Worm (Caenorhabditis elegans) whole organism, L4 larva: ENCODE results near the gene cha-1.

Source experiments
- F10B5.3 ChIP-seq: sonication (generic microtip); optimal IDR thresholded peaks from 2 replicates; lab custom pipeline; 2016; ENCODE audit warnings: mild to moderate bottlenecking, missing genetic modification characterization, missing compliant biosample characterization
- F26F4.8 ChIP-seq: fragments of 200-800 bp; sonication (Bioruptor generic); conservative IDR thresholded peaks from 2 replicates; pipeline ENCODE4 v1.3.6; 2022; ENCODE audit warnings: missing genetic modification characterization, missing compliant biosample characterization
- T26A8.4 ChIP-seq: fragments of 200-800 bp; sonication (Bioruptor generic); IDR thresholded peaks from 2 replicates; pipeline ENCODE4 v1.3.6; 2022; ENCODE audit warnings: missing genetic modification characterization, missing compliant biosample characterization
- Y75B8A.6 ChIP-seq: fragments of 200-800 bp; sonication (Bioruptor generic); IDR thresholded peaks from 2 replicates; pipeline ENCODE4 v1.3.6; 2022; ENCODE audit warnings: missing genetic modification reagents, missing genetic modification characterization, missing compliant biosample characterization
- aha-1 ChIP-seq: fragments of 150-350 bp; peaks from one replicate; lab custom pipeline; 2014; ENCODE audit warnings: missing biosample characterization, missing genetic modification characterization
- ama-1 ChIP-seq: fragments of 150-350 bp; optimal IDR thresholded peaks from 2 replicates; lab custom pipeline; 2014; ENCODE audit warnings: inconsistent platforms, mixed read lengths
- ceh-44 ChIP-seq: fragments of 200-800 bp; sonication (Bioruptor generic); IDR thresholded peaks from 2 replicates; pipeline ENCODE4 v1.3.6; 2022; ENCODE audit warnings: missing genetic modification reagents, missing genetic modification characterization, missing compliant biosample characterization
- ceh-62 ChIP-seq: sonication (generic microtip); optimal IDR thresholded peaks from 2 replicates; lab custom pipeline; 2017; ENCODE audit warnings: missing biosample characterization, missing genetic modification characterization
- ces-1 ChIP-seq: fragments of 150-350 bp; sonication (generic microtip); optimal IDR thresholded peaks from 4 replicates; lab custom pipeline; 2014; ENCODE audit warnings: missing biosample characterization, missing genetic modification reagents, missing genetic modification characterization
- cey-2 ChIP-seq: sonication (generic microtip); optimal IDR thresholded peaks from 3 replicates; lab custom pipeline; 2017; ENCODE audit warnings: missing genetic modification characterization, mild to moderate bottlenecking, missing compliant biosample characterization, antibody characterized with exemption, borderline replicate concordance; ENCODE audit not compliant: insufficient read depth
- ctbp-1 ChIP-seq: fragments of 200-800 bp; sonication (Bioruptor generic); IDR thresholded peaks from 2 replicates; pipeline ENCODE4 v1.3.6; 2022; ENCODE audit warnings: missing genetic modification reagents, missing genetic modification characterization, missing compliant biosample characterization
- daf-16 ChIP-seq, 3 experiments: sonication (generic microtip); optimal IDR thresholded peaks; 2 replicates each; lab custom pipeline; 2016 to 2017; ENCODE audit warnings: missing genetic modification characterization in 3 of 3, missing genetic modification reagents in 3 of 3, mild to moderate bottlenecking in 2 of 3, missing compliant biosample characterization in 2 of 3, missing biosample characterization in 1 of 3, moderate library complexity in 1 of 3
- dmd-6 ChIP-seq: fragments of 200-800 bp; sonication (Bioruptor generic); IDR thresholded peaks from 2 replicates; pipeline ENCODE4 v1.3.6; 2022; ENCODE audit warnings: missing genetic modification reagents, missing genetic modification characterization, missing compliant biosample characterization
- dmd-8 ChIP-seq: fragments of 200-800 bp; sonication (Bioruptor generic); IDR thresholded peaks from 2 replicates; pipeline ENCODE4 v1.3.6; 2022; ENCODE audit warnings: missing genetic modification characterization, missing compliant biosample characterization
- dmd-9 ChIP-seq: fragments of 200-800 bp; sonication (Bioruptor generic); IDR thresholded peaks from 2 replicates; pipeline ENCODE4 v1.3.6; 2022; ENCODE audit warnings: missing genetic modification reagents, missing genetic modification characterization, missing compliant biosample characterization
- dpl-1 ChIP-seq: fragments of 150-350 bp; optimal IDR thresholded peaks from 2 replicates; lab custom pipeline; 2014; ENCODE audit warnings: missing biosample characterization, missing genetic modification reagents, missing genetic modification characterization
- dve-1 ChIP-seq: sonication (generic microtip); optimal IDR thresholded peaks from 2 replicates; lab custom pipeline; 2017; ENCODE audit warnings: antibody characterized with exemption, mild to moderate bottlenecking, missing genetic modification characterization, missing compliant biosample characterization; ENCODE audit not compliant: insufficient read depth
- fkh-10 ChIP-seq: fragments of 150-350 bp; optimal IDR thresholded peaks from 2 replicates; lab custom pipeline; 2014; ENCODE audit warnings: missing biosample characterization, missing genetic modification reagents, missing genetic modification characterization
- fos-1 ChIP-seq: fragments of 150-350 bp; optimal IDR thresholded peaks from 2 replicates; lab custom pipeline; 2014; ENCODE audit warnings: missing biosample characterization, missing genetic modification characterization
- gei-8 ChIP-seq: fragments of 200-800 bp; sonication (Bioruptor generic); optimal IDR thresholded peaks from 2 replicates; lab custom pipeline; 2018; ENCODE audit warnings: mild to moderate bottlenecking, missing genetic modification characterization, missing compliant biosample characterization
- hif-1 ChIP-seq, 2 experiments: sonication (generic microtip); optimal IDR thresholded peaks; 2 replicates each; lab custom pipeline; 2016 to 2017; ENCODE audit warnings: missing compliant biosample characterization in 2 of 2, missing genetic modification characterization in 2 of 2, missing genetic modification reagents in 2 of 2, missing genotype in 2 of 2, mild to moderate bottlenecking in 1 of 2
- hlh-11 ChIP-seq: fragments of 200-800 bp; sonication (Bioruptor generic); optimal IDR thresholded peaks from 2 replicates; lab custom pipeline; 2018; ENCODE audit warnings: mild to moderate bottlenecking, missing genetic modification characterization, missing compliant biosample characterization
- hlh-30 ChIP-seq: sonication (generic microtip); optimal IDR thresholded peaks from 2 replicates; lab custom pipeline; 2017; ENCODE audit warnings: antibody characterized with exemption, mild to moderate bottlenecking, missing genetic modification characterization, missing compliant biosample characterization; ENCODE audit not compliant: insufficient read depth
- hmg-1.1 ChIP-seq: fragments of 200-800 bp; sonication (Bioruptor generic); IDR thresholded peaks from 2 replicates; pipeline ENCODE4 v1.3.6; 2022; ENCODE audit warnings: missing genetic modification reagents, missing genetic modification characterization, missing compliant biosample characterization
- lin-1 ChIP-seq: fragments of 200-800 bp; sonication (Bioruptor generic); IDR thresholded peaks from 2 replicates; pipeline ENCODE4 v1.3.6; 2022; ENCODE audit warnings: missing genetic modification reagents, missing genetic modification characterization, missing compliant biosample characterization
- lin-38 ChIP-seq: fragments of 200-800 bp; sonication (Bioruptor generic); IDR thresholded peaks from 2 replicates; pipeline ENCODE4 v1.3.6; 2022; ENCODE audit warnings: missing genetic modification reagents, missing genetic modification characterization, missing compliant biosample characterization
- lsy-2 ChIP-seq, 2 experiments: fragments of 150-350 bp in 1 of 2; sonication (generic microtip) in 1 of 2; optimal IDR thresholded peaks; 2 replicates each; lab custom pipeline; 2014 to 2017; ENCODE audit warnings: missing biosample characterization in 2 of 2, missing genetic modification characterization in 2 of 2
- mdt-29 ChIP-seq: fragments of 200-800 bp; sonication (Bioruptor generic); IDR thresholded peaks from 2 replicates; pipeline ENCODE4 v1.3.6; 2022; ENCODE audit warnings: missing genetic modification reagents, missing genetic modification characterization, missing compliant biosample characterization
- mxl-2 ChIP-seq: fragments of 200-800 bp; sonication (Bioruptor generic); conservative IDR thresholded peaks from 2 replicates; pipeline ENCODE4 v1.3.6; 2022; ENCODE audit warnings: missing genetic modification reagents, missing genetic modification characterization, missing compliant biosample characterization
- mxl-3 ChIP-seq: fragments of 200-800 bp; sonication (Bioruptor generic); optimal IDR thresholded peaks from 2 replicates; lab custom pipeline; 2018; ENCODE audit warnings: mild to moderate bottlenecking, missing genetic modification characterization, missing compliant biosample characterization
- nhr-10 ChIP-seq: fragments of 150-350 bp; optimal IDR thresholded peaks from 2 replicates; lab custom pipeline; 2014; ENCODE audit warnings: missing biosample characterization, missing genetic modification characterization
- nhr-11 ChIP-seq: fragments of 150-350 bp; optimal IDR thresholded peaks from 2 replicates; lab custom pipeline; 2014; ENCODE audit warnings: missing biosample characterization, missing genetic modification characterization
- nhr-25 ChIP-seq: sonication (generic microtip); optimal IDR thresholded peaks from 2 replicates; lab custom pipeline; 2017; ENCODE audit warnings: missing genetic modification characterization, mild to moderate bottlenecking, missing compliant biosample characterization, antibody characterized with exemption, moderate library complexity, borderline replicate concordance; ENCODE audit not compliant: insufficient read depth
- nhr-28 ChIP-seq: fragments of 150-350 bp; optimal IDR thresholded peaks from 2 replicates; lab custom pipeline; 2014; ENCODE audit warnings: missing biosample characterization, missing genetic modification characterization
- nhr-48 ChIP-seq: sonication (generic microtip); optimal IDR thresholded peaks from 2 replicates; lab custom pipeline; 2016; ENCODE audit warnings: mild to moderate bottlenecking, missing genetic modification characterization, missing compliant biosample characterization
- nhr-6 ChIP-seq: fragments of 150-350 bp; optimal IDR thresholded peaks from 2 replicates; lab custom pipeline; 2014; ENCODE audit warnings: missing biosample characterization, missing genetic modification characterization
- nhr-76 ChIP-seq: fragments of 150-350 bp; optimal IDR thresholded peaks from 2 replicates; lab custom pipeline; 2014; ENCODE audit warnings: missing biosample characterization, missing genetic modification characterization
- pha-4 ChIP-seq, 2 experiments: fragments of 150-350 bp in 1 of 2; fragments of 200-800 bp in 1 of 2; sonication (Bioruptor generic) in 1 of 2; IDR thresholded peaks in 1 of 2; optimal IDR thresholded peaks in 1 of 2; 2 replicates each; pipeline versions ENCODE4 v1.3.6 to Lab custom; 2014 to 2022; ENCODE audit warnings: missing genetic modification characterization in 2 of 2, missing genetic modification reagents in 2 of 2, missing biosample characterization in 1 of 2, missing compliant biosample characterization in 1 of 2
- php-3 ChIP-seq: fragments of 200-800 bp; sonication (Bioruptor generic); IDR thresholded peaks from 2 replicates; pipeline ENCODE4 v1.3.6; 2022; ENCODE audit warnings: missing genetic modification reagents, missing genetic modification characterization, missing compliant biosample characterization
- rbr-2 ChIP-seq: sonication (generic microtip); optimal IDR thresholded peaks from 2 replicates; lab custom pipeline; 2016; ENCODE audit warnings: missing genotype, missing genetic modification characterization, missing compliant biosample characterization
- saeg-2 ChIP-seq: fragments of 200-800 bp; sonication (Bioruptor generic); IDR thresholded peaks from 2 replicates; pipeline ENCODE4 v1.3.6; 2022; ENCODE audit warnings: missing genetic modification reagents, missing genetic modification characterization, missing compliant biosample characterization
- set-16 ChIP-seq: fragments of 200-800 bp; sonication (Bioruptor generic); IDR thresholded peaks from 2 replicates; pipeline ENCODE4 v1.3.6; 2022; ENCODE audit warnings: missing genetic modification reagents, missing genetic modification characterization, missing compliant biosample characterization
- spr-1 ChIP-seq: sonication (generic microtip); optimal IDR thresholded peaks from 2 replicates; lab custom pipeline; 2016; ENCODE audit warnings: mild to moderate bottlenecking, missing genetic modification characterization, missing compliant biosample characterization
- tag-97 ChIP-seq: fragments of 200-800 bp; sonication (Bioruptor generic); IDR thresholded peaks from 2 replicates; pipeline ENCODE4 v1.3.6; 2022; ENCODE audit warnings: missing genetic modification characterization, missing compliant biosample characterization
- tra-1 ChIP-seq: fragments of 200-800 bp; sonication (Bioruptor generic); IDR thresholded peaks from 2 replicates; pipeline ENCODE4 v1.3.6; 2022; ENCODE audit warnings: missing genetic modification reagents, missing genetic modification characterization, missing compliant biosample characterization
- unc-62 ChIP-seq, 3 experiments: fragments of 150-350 bp in 1 of 3; sonication (generic microtip); optimal IDR thresholded peaks in 2 of 3; peaks in 1 of 3; 1 replicate in 1 of 3; 2 replicates in 2 of 3; lab custom pipeline; 2014 to 2017; ENCODE audit warnings: missing biosample characterization in 3 of 3, missing genetic modification characterization in 3 of 3, missing genetic modification reagents in 3 of 3, missing genotype in 1 of 3
- zag-1 ChIP-seq: fragments of 150-350 bp; optimal IDR thresholded peaks from 2 replicates; lab custom pipeline; 2014; ENCODE audit warnings: missing biosample characterization, missing genetic modification characterization
- zfp-3 ChIP-seq: fragments of 200-800 bp; sonication (Bioruptor generic); conservative IDR thresholded peaks from 2 replicates; pipeline ENCODE4 v1.3.6; 2022; ENCODE audit warnings: missing genetic modification reagents, missing genetic modification characterization, missing compliant biosample characterization

Gene cha-1

DNA sequence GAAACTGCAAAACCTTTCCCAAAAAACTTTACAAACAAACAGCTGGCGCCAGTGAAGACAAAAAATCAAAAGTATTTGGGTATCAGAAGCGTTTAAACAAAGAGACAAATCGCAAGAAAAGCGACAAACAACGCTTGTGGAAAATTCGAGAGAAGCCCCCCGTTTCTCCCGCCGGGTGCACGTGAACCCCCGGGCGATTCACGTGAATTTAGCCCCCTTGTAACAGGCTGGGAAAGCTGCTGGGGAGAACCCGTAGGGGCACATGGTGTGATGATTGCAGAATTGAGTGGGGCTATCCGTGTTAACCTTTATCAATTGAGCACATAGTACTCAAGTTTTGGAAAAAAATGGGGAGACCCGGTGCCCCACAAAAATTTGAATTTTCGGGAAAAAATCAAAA is 29.7 kb upstream of the cha-1 start:
- TF ChIP-seq hif-1 (tag; optimal IDR thresholded peaks at IDR 0.05; lab: Kevin White, UChicago): peak in 1 of 2 experiments; percentile 55
- TF ChIP-seq ceh-44: no peak
- TF ChIP-seq zag-1 (tag; lab: Kevin White, UChicago): no peak
- TF ChIP-seq ama-1: no peak
- peak; percentile 72 for TF ChIP-seq dve-1 (tag; lab: Kevin White, UChicago)
- TF ChIP-seq tag-97: no peak
- TF ChIP-seq rbr-2: peak; percentile 28
- TF ChIP-seq F26F4.8: no peak
- peak; percentile 93 for TF ChIP-seq hlh-11 (tag; lab: Kevin White, UChicago)
- no peak for TF ChIP-seq F10B5.3 (tag; lab: Kevin White, UChicago)
- TF ChIP-seq cey-2 (tag; lab: Kevin White, UChicago): no peak
- peak; percentile 45; the same call in 1 of the 2 replicates for TF ChIP-seq lin-38
- TF ChIP-seq T26A8.4 (GFP tag; lab: Robert Waterston, UW): peak; percentile 48; the same call in 1 of the 2 replicates
- no peak for TF ChIP-seq spr-1
- peak; percentile 24 for TF ChIP-seq dpl-1 (GFP tag; lab: Kevin White, UChicago)
- peak in 1 of 2 experiments; percentile 69 for TF ChIP-seq unc-62 (GFP tag; optimal IDR thresholded peaks at IDR 0.05 in 1 of 2; lab: Kevin White, UChicago)
- TF ChIP-seq unc-62 (tag; optimal IDR thresholded peaks at IDR 0.05; lab: Kevin White, UChicago): no peak
- peak in 1 of 2 experiments; percentile 90 for TF ChIP-seq daf-16 (GFP tag; optimal IDR thresholded peaks at IDR 0.05; lab: Kevin White, UChicago)
- peak; percentile 82 for TF ChIP-seq daf-16 (tag; optimal IDR thresholded peaks at IDR 0.05; lab: Kevin White, UChicago)
- peak; percentile 31 for TF ChIP-seq gei-8 (GFP tag; lab: Kevin White, UChicago)
- TF ChIP-seq dmd-8 (GFP tag; lab: Robert Waterston, UW): no peak
- 0 out of 2 replicates have a peak, but pooled peaks have one; percentile 53 for TF ChIP-seq zfp-3 (GFP tag; lab: Robert Waterston, UW)
- TF ChIP-seq hmg-1.1 (GFP tag; lab: Robert Waterston, UW): 0 out of 2 replicates have a peak, but pooled peaks have one; percentile 20
- peak; percentile 75 for TF ChIP-seq mxl-3
- no peak for TF ChIP-seq dmd-9 (GFP tag; lab: Robert Waterston, UW)
- no peak for TF ChIP-seq fkh-10 (GFP tag; lab: Kevin White, UChicago)
- peak; percentile 82 for TF ChIP-seq mdt-29 (GFP tag; lab: Robert Waterston, UW)
- peak; percentile 96 for TF ChIP-seq aha-1
- no peak for TF ChIP-seq nhr-76 (tag; lab: Kevin White, UChicago)
- TF ChIP-seq Y75B8A.6 (GFP tag; lab: Robert Waterston, UW): 0 out of 2 replicates have a peak, but pooled peaks have one; percentile 42
- TF ChIP-seq lin-1: peak; percentile 53; the same call in 1 of the 2 replicates
- no peak for TF ChIP-seq ctbp-1 (GFP tag; lab: Robert Waterston, UW)
- peak; percentile 89 for TF ChIP-seq hlh-30 (tag; lab: Kevin White, UChicago)
- TF ChIP-seq nhr-6: no peak
- no peak for TF ChIP-seq nhr-10 (tag; lab: Kevin White, UChicago)
- TF ChIP-seq fos-1: no peak
- peak; percentile 68; the same call in 1 of the 2 replicates for TF ChIP-seq saeg-2 (GFP tag; lab: Robert Waterston, UW)
- TF ChIP-seq nhr-11: peak; percentile 82
- peak; percentile 80 for TF ChIP-seq dmd-6 (GFP tag; lab: Robert Waterston, UW)
- peak; percentile 53 for TF ChIP-seq nhr-28 (tag; lab: Kevin White, UChicago)
- peak; percentile 58 for TF ChIP-seq set-16 (GFP tag; lab: Robert Waterston, UW)
- no peak for TF ChIP-seq ceh-62 (tag; lab: Kevin White, UChicago)
- TF ChIP-seq pha-4 (GFP tag; IDR thresholded peaks at IDR 0.05; lab: Robert Waterston, UW): peak; percentile 39; the same call in 1 of the 2 replicates
- TF ChIP-seq pha-4 (tag; optimal IDR thresholded peaks at IDR 0.05; lab: Kevin White, UChicago): no peak
- no peak for TF ChIP-seq php-3 (GFP tag; lab: Robert Waterston, UW)
- peak; percentile 74 for TF ChIP-seq tra-1 (GFP tag; lab: Robert Waterston, UW)
- TF ChIP-seq lsy-2 (tag; optimal IDR thresholded peaks at IDR 0.05; lab: Kevin White, UChicago): peak in 1 of 2 experiments; percentile 48
- no peak for TF ChIP-seq ces-1 (GFP tag; lab: Kevin White, UChicago)
- TF ChIP-seq nhr-25 (tag; lab: Kevin White, UChicago): peak; percentile 53
- peak; percentile 98 for TF ChIP-seq mxl-2 (GFP tag; lab: Robert Waterston, UW)
- peak; percentile 95 for TF ChIP-seq nhr-48 (tag; lab: Kevin White, UChicago)
